Fruit fly (Drosophila melanogaster) whole organism, prepupa: Measurements from ENCODE around the gene Hsp83.

Experiments used
- Blimp-1 ChIP-seq: fragments of 200-800 bp; sonication (Bioruptor generic); optimal IDR thresholded peaks from 3 replicates; lab custom pipeline; 2017; ENCODE audit warnings: missing biosample characterization, missing genetic modification characterization, mild to moderate bottlenecking, moderate library complexity, missing genetic modification reagents
- CG10631 ChIP-seq: fragments of 200-800 bp; sonication (Bioruptor generic); optimal IDR thresholded peaks from 2 replicates; lab custom pipeline; 2016; ENCODE audit warnings: missing biosample characterization, missing genetic modification characterization
- CG11294 ChIP-seq: fragments of 200-800 bp; sonication (Bioruptor generic); IDR thresholded peaks from 2 replicates; pipeline ENCODE4 v1.3.6; 2022; ENCODE audit warnings: missing biosample characterization, missing genetic modification characterization
- CG11902 ChIP-seq: fragments of 200-800 bp; sonication (Bioruptor generic); optimal IDR thresholded peaks from 3 replicates; lab custom pipeline; 2016; ENCODE audit warnings: missing biosample characterization, missing genetic modification characterization
- CG1621 ChIP-seq: fragments of 200-800 bp; sonication (Bioruptor generic); optimal IDR thresholded peaks from 3 replicates; lab custom pipeline; 2018; ENCODE audit warnings: missing biosample characterization, mild to moderate bottlenecking, missing genetic modification characterization
- CG3032 ChIP-seq: fragments of 200-800 bp; optimal IDR thresholded peaks from 2 replicates; lab custom pipeline; 2019; ENCODE audit warnings: missing biosample characterization, mild to moderate bottlenecking, missing genetic modification characterization, moderate library complexity
- CG31627 ChIP-seq: fragments of 200-800 bp; sonication (Bioruptor generic); optimal IDR thresholded peaks from 3 replicates; lab custom pipeline; 2016; ENCODE audit warnings: missing biosample characterization, missing genetic modification characterization
- CG32006 ChIP-seq: fragments of 200-800 bp; sonication (Bioruptor generic); optimal IDR thresholded peaks from 3 replicates; lab custom pipeline; 2017; ENCODE audit warnings: missing biosample characterization, mild to moderate bottlenecking, missing genetic modification characterization
- CG34406 ChIP-seq: fragments of 200-800 bp; sonication (Bioruptor generic); optimal IDR thresholded peaks from 3 replicates; lab custom pipeline; 2016; ENCODE audit warnings: missing biosample characterization, missing genetic modification characterization
- CG3919 ChIP-seq: fragments of 200-800 bp; sonication (Bioruptor generic); optimal IDR thresholded peaks from 3 replicates; lab custom pipeline; 2016; ENCODE audit warnings: missing biosample characterization, missing genetic modification characterization
- CG6163 ChIP-seq: fragments of 200-800 bp; sonication (Bioruptor generic); IDR thresholded peaks from 3 replicates; pipeline ENCODE4 v1.3.6; 2022; ENCODE audit warnings: missing biosample characterization, missing genetic modification characterization
- CG6276 ChIP-seq: fragments of 200-800 bp; sonication (Bioruptor generic); optimal IDR thresholded peaks from 2 replicates; lab custom pipeline; 2017; ENCODE audit warnings: missing biosample characterization, mild to moderate bottlenecking, missing genetic modification characterization
- CG6792 ChIP-seq: fragments of 200-800 bp; sonication (Bioruptor generic); optimal IDR thresholded peaks from 3 replicates; lab custom pipeline; 2016; ENCODE audit warnings: missing biosample characterization, missing genetic modification characterization
- CG6808 ChIP-seq: fragments of 200-800 bp; sonication (Bioruptor generic); optimal IDR thresholded peaks from 3 replicates; lab custom pipeline; 2017; ENCODE audit warnings: missing biosample characterization, missing genetic modification characterization, mild to moderate bottlenecking, moderate library complexity, missing genetic modification reagents
- CG6854 ChIP-seq: fragments of 200-800 bp; sonication (Bioruptor generic); optimal IDR thresholded peaks from 2 replicates; lab custom pipeline; 2017; ENCODE audit warnings: missing biosample characterization, mild to moderate bottlenecking, missing genetic modification characterization
- CG8119 ChIP-seq: fragments of 200-800 bp; sonication (Bioruptor generic); IDR thresholded peaks from 3 replicates; pipeline ENCODE4 v1.3.6; 2022; ENCODE audit warnings: missing biosample characterization, missing genetic modification characterization
- CG8319 ChIP-seq: fragments of 200-800 bp; sonication (Bioruptor generic); optimal IDR thresholded peaks from 3 replicates; lab custom pipeline; 2016; ENCODE audit warnings: missing biosample characterization, missing genetic modification characterization
- CG8632 ChIP-seq: fragments of 200-800 bp; sonication (Bioruptor generic); optimal IDR thresholded peaks from 3 replicates; lab custom pipeline; 2016; ENCODE audit warnings: missing biosample characterization, missing genetic modification characterization
- CG9139 ChIP-seq: fragments of 200-800 bp; sonication (Bioruptor generic); optimal IDR thresholded peaks from 3 replicates; lab custom pipeline; 2017; ENCODE audit warnings: missing biosample characterization, mild to moderate bottlenecking, missing genetic modification characterization
- Eip78C ChIP-seq: fragments of 200-800 bp; sonication (Bioruptor generic); peaks from one replicate; lab custom pipeline; 2016; ENCODE audit warnings: missing biosample characterization, missing genetic modification characterization
- Ets21C ChIP-seq: fragments of 200-800 bp; sonication (Bioruptor generic); optimal IDR thresholded peaks from 3 replicates; lab custom pipeline; 2016; ENCODE audit warnings: missing biosample characterization, missing genetic modification characterization
- Hr39 ChIP-seq: fragments of 200-800 bp; sonication (Bioruptor generic); optimal IDR thresholded peaks from 2 replicates; lab custom pipeline; 2016; ENCODE audit warnings: missing biosample characterization, missing genetic modification characterization
- Hr4 ChIP-seq: fragments of 200-800 bp; sonication (Bioruptor generic); optimal IDR thresholded peaks from 3 replicates; lab custom pipeline; 2016; ENCODE audit warnings: missing biosample characterization, missing genetic modification characterization
- Lpt ChIP-seq: fragments of 200-800 bp; sonication (Bioruptor generic); optimal IDR thresholded peaks from 3 replicates; lab custom pipeline; 2016; ENCODE audit warnings: missing biosample characterization, missing genetic modification characterization
- Smox ChIP-seq: fragments of 200-800 bp; sonication (Bioruptor generic); optimal IDR thresholded peaks from 3 replicates; lab custom pipeline; 2016; ENCODE audit warnings: missing biosample characterization, missing genetic modification characterization
- Sox14 ChIP-seq: fragments of 200-800 bp; sonication (Bioruptor generic); optimal IDR thresholded peaks from 3 replicates; lab custom pipeline; 2016; ENCODE audit warnings: missing biosample characterization, missing genetic modification characterization
- Sox15 ChIP-seq: fragments of 200-800 bp; sonication (Bioruptor generic); optimal IDR thresholded peaks from 3 replicates; lab custom pipeline; 2016; ENCODE audit warnings: missing biosample characterization, missing genetic modification characterization
- cyc ChIP-seq: fragments of 200-800 bp; sonication (Bioruptor generic); optimal IDR thresholded peaks from 3 replicates; lab custom pipeline; 2016; ENCODE audit warnings: missing biosample characterization, missing genetic modification characterization
- dsx ChIP-seq: fragments of 200-800 bp; optimal IDR thresholded peaks from 3 replicates; lab custom pipeline; 2019; ENCODE audit warnings: missing biosample characterization, mild to moderate bottlenecking, missing genetic modification characterization, moderate library complexity; ENCODE audit not compliant: poor library complexity, severe bottlenecking
- eg ChIP-seq: fragments of 200-800 bp; sonication (Bioruptor generic); IDR thresholded peaks from 3 replicates; pipeline ENCODE4 v1.3.6; 2022; ENCODE audit warnings: missing biosample characterization, missing genetic modification characterization
- esn ChIP-seq: fragments of 200-800 bp; sonication (Bioruptor generic); optimal IDR thresholded peaks from 2 replicates; lab custom pipeline; 2016; ENCODE audit warnings: missing biosample characterization, mild to moderate bottlenecking, missing genetic modification characterization, moderate library complexity
- fd85E ChIP-seq: fragments of 200-800 bp; sonication (Bioruptor generic); optimal IDR thresholded peaks from 3 replicates; lab custom pipeline; 2016; ENCODE audit warnings: missing biosample characterization, missing genetic modification characterization
- lz ChIP-seq: fragments of 200-800 bp; sonication (Bioruptor generic); optimal IDR thresholded peaks from 3 replicates; lab custom pipeline; 2016; ENCODE audit warnings: missing biosample characterization, missing genetic modification characterization
- spab ChIP-seq: fragments of 200-800 bp; sonication (Bioruptor generic); optimal IDR thresholded peaks from 2 replicates; lab custom pipeline; 2017; ENCODE audit warnings: missing biosample characterization, mild to moderate bottlenecking, missing genetic modification characterization, missing genetic modification reagents
- svp ChIP-seq: fragments of 200-800 bp; sonication (Bioruptor generic); peaks from one replicate; lab custom pipeline; 2016; ENCODE audit warnings: missing biosample characterization, missing genetic modification characterization

Hsp83 gene

DNA sequence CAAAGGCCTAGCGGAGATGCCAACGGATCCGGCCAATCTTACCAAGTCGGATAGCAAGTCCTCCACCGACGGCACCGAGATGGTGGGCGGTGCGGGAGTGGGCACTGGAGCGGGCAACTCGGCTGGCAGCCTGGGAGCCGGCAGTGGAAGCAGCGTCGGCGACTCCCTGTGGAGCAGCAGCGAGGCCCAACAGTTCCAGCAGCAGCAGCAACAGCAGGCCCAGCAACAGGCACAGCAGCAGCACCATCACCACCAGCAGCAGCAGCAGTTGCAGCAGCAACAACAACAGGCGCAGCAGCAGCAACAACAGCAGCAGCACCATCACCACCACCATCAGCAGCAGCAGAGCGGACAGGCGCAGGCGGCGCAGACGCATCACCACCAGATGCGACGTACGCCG lies 42.4 kb upstream of the Hsp83 start:
- TF ChIP-seq CG6854 (GFP tag; lab: Kevin White, UChicago) (no peak), Lpt (GFP tag; lab: Kevin White, UChicago) (no peak), svp (no peak), CG31627 (GFP tag; lab: Kevin White, UChicago) (no peak), CG11902 (GFP tag; lab: Kevin White, UChicago) (no peak), CG1621 (no peak), Eip78C (GFP tag; lab: Kevin White, UChicago) (no peak), CG9139 (GFP tag; lab: Kevin White, UChicago) (no peak), CG3032 (tag; lab: Kevin White, UChicago) (no peak), CG6276 (GFP tag; lab: Kevin White, UChicago) (no peak), CG32006 (GFP tag; lab: Kevin White, UChicago) (no peak), Blimp-1 (no peak), esn (no peak), fd85E (GFP tag; lab: Kevin White, UChicago) (no peak), CG11294 (GFP tag; lab: Robert Waterston, UW) (no peak), CG6808 (GFP tag; lab: Kevin White, UChicago) (no peak), CG6163 (GFP tag; lab: Robert Waterston, UW) (no peak), Hr4 (no peak), eg (GFP tag; lab: Robert Waterston, UW) (no peak), CG8319 (no peak)

DNA sequence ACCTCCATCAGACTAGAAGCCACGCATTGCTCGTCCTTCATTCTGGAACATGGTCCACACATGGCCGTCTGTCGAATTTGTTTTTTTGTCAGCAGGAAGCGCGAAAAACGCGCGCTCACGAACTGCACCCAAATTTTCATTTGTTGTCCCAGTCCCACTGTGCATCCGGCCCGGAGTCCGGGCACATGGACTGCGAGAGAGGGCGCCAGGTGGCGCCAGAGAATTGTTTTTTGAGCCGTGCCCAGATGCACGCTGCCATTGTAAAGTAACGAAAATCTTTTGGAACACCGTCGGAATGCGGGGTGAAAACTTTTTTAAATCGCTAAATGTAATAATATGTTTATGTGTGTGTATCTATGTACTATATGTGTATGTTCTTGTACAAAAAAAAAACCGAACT lies 35.1 kb upstream of the Hsp83 start:
- no peak for TF ChIP-seq CG8319
- TF ChIP-seq cyc (GFP tag; lab: Kevin White, UChicago): no peak

DNA sequence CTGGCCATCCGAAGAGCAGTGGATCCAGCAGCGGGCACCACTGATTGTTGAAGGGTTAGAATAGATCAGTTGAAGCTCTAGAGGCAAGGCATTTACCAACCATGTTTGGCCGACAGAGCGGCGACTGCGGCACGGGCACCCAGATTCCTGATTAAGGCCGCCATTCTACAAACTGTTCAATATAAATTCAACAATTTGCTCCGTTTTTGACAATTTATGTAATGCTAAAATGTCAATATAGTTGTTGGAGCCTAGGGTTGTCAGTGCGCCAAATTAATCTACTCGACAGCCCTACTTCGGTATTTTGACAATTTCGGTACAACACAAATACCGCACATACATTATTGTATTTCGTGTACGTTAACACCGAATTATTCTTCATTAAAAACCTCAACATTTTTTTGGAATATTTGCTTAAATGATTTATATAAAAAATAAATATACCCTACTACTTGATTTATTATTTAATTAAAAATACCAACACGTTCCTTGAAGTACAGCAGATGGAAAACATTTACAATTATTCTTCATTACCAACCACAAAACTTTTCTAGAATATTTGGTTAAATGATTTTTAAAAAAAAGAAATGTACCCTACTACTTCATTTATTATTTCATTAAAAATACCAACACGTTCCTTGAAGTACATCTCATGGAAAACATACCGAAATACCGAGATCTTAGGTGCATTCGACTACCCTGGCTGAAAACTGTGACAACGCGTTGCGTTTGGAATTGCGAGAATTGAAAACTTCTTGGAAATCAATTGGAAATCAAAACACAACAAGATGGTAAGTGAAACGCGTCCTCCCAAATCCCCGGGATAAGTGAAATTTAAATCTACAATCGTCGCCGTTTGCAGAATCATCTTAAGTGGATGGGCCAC lies 33.2 kb upstream of the Hsp83 start, which contains the start of the genes ND-30 and CG15812:
Gene ND-30 (minus strand): TSS at position 270 of the 886 bp plus-strand sequence.
Gene CG15812 (plus strand): TSS at position 683 of the 886 bp plus-strand sequence.
- TF ChIP-seq Sox15: no peak
- TF ChIP-seq CG3032 (tag; lab: Kevin White, UChicago): peak; percentile 14
- no peak for TF ChIP-seq CG6808 (GFP tag; lab: Kevin White, UChicago)
- no peak for TF ChIP-seq dsx (GFP tag; lab: Kevin White, UChicago)
- TF ChIP-seq cyc (GFP tag; lab: Kevin White, UChicago): peak; percentile 21
- no peak for TF ChIP-seq CG6792 (GFP tag; lab: Kevin White, UChicago)
- no peak for TF ChIP-seq CG8319
- TF ChIP-seq esn: peak; percentile 48
- no peak for TF ChIP-seq CG8632

DNA sequence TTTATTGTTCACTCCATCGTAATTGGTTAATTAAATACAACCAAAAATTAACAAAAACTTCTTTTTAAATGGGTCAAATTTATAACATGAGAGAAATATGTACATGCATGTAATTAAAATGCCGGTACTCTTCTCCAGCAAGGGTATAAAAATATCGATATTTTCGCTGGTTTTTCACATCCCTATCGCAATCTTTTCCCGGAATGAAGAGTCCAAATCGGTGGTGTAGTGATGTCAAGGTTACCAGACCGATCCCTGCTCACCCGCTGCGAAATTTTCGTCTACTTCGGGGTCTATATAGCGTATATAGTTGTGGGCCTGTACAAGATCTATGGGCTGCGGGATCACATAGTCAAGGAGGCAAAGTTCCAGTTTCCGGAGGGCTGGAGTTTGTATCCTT lies 30.8 kb upstream of the Hsp83 start, which contains the start of gene rasp:
Gene rasp (plus strand): TSS at position 213 of the 400 bp plus-strand sequence.
- TF ChIP-seq CG1621 (peak; percentile 90), CG6808 (GFP tag; lab: Kevin White, UChicago) (no peak)

DNA sequence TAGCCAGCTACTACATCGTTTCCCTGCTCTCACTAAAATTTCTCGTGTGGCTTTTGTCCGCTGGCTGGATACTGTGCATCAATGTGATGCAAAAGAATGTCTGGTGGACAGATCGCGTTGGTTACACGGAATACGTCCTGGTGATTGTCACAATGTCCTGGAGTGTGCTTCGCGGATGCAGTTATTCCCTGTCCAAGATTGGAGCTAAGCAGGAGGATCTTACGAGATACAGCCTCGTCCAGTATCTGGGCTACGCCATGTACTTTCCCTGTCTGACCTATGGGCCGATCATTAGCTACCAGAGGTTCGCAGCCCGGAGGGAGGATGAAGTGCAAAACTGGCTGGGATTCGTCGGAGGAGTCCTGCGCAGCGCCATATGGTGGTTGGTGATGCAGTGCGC lies 30.2 kb upstream of the Hsp83 start:
- TF ChIP-seq CG34406 (GFP tag; lab: Kevin White, UChicago): no peak
- TF ChIP-seq CG1621: no peak
- no peak for TF ChIP-seq Smox
- no peak for TF ChIP-seq CG3032 (tag; lab: Kevin White, UChicago)

DNA sequence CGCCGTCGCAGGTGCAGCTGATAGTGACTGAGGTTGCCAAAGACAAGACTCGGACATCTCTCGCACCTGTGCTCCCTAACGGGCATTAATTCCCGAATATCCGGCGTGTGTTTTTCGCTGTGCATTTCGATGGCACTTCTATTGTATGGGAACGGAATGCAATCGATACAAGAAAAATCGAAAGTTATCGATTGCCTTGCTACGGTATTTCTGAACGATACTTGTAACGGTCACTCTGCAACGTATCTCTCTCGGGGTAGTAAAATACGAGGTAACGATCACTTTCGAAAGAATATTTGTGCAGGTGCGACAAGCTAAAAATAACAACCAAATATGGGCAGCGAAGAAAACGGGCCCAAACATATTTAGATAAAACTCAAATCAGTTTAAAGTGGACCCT lies 27.8 kb upstream of the Hsp83 start, which contains the start of gene CG32280:
Gene CG32280 (plus strand): TSS at position 231 of the 400 bp plus-strand sequence.
- peak; percentile 20 for TF ChIP-seq Ets21C (GFP tag; lab: Kevin White, UChicago)
- peak; percentile 27 for TF ChIP-seq Sox14 (GFP tag; lab: Kevin White, UChicago)
- peak; percentile 48 for TF ChIP-seq esn
- TF ChIP-seq dsx (GFP tag; lab: Kevin White, UChicago): no peak
- no peak for TF ChIP-seq CG6163 (GFP tag; lab: Robert Waterston, UW)
- TF ChIP-seq CG8632: no peak
- TF ChIP-seq CG8119 (GFP tag; lab: Robert Waterston, UW): no peak
- no peak for TF ChIP-seq spab
- peak; percentile 23 for TF ChIP-seq CG31627 (GFP tag; lab: Kevin White, UChicago)
- peak; percentile 67 for TF ChIP-seq CG1621
- peak; percentile 33 for TF ChIP-seq Hr39 (GFP tag; lab: Kevin White, UChicago)
- TF ChIP-seq CG3919 (GFP tag; lab: Kevin White, UChicago): no peak
- peak; percentile 29 for TF ChIP-seq lz (GFP tag; lab: Kevin White, UChicago)
- TF ChIP-seq CG10631 (GFP tag; lab: Kevin White, UChicago): no peak
- peak; percentile 5 for TF ChIP-seq CG6792 (GFP tag; lab: Kevin White, UChicago)
- TF ChIP-seq cyc (GFP tag; lab: Kevin White, UChicago): peak; percentile 36
